Worm (Caenorhabditis elegans) whole organism, L2 larva: ENCODE data around the gene Y51B9A.5.
"Not testable (repeated sequence)": the region's sequence is repeated elsewhere in the genome, so short reads cannot be mapped to it uniquely, and the experiment has no call there.

Source experiments
- C34F6.9 ChIP-seq: fragments of 150-350 bp; optimal IDR thresholded peaks from 2 replicates; lab custom pipeline; 2014; ENCODE audit warnings: missing biosample characterization, missing genetic modification characterization
- F13H6.1 ChIP-seq: sonication (generic microtip); optimal IDR thresholded peaks from 2 replicates; lab custom pipeline; 2016; ENCODE audit warnings: missing genetic modification characterization, missing compliant biosample characterization
- alr-1 ChIP-seq: fragments of 150-350 bp; optimal IDR thresholded peaks from 2 replicates; lab custom pipeline; 2014; ENCODE audit warnings: missing biosample characterization, missing genetic modification characterization
- aly-2 ChIP-seq: fragments of 150-350 bp; optimal IDR thresholded peaks from 2 replicates; lab custom pipeline; 2014; ENCODE audit warnings: missing biosample characterization, missing genetic modification characterization
- ama-1 ChIP-seq: fragments of 150-350 bp; optimal IDR thresholded peaks from 2 replicates; lab custom pipeline; 2018; ENCODE audit warnings: inconsistent platforms
- ceh-16 ChIP-seq: fragments of 150-350 bp; optimal IDR thresholded peaks from 2 replicates; lab custom pipeline; 2014; ENCODE audit warnings: missing biosample characterization, missing genetic modification characterization
- crh-2 ChIP-seq: sonication (generic microtip); optimal IDR thresholded peaks from 2 replicates; lab custom pipeline; 2017; ENCODE audit warnings: missing biosample characterization, missing genetic modification characterization
- dmd-4 ChIP-seq: sonication (generic microtip); optimal IDR thresholded peaks from 2 replicates; lab custom pipeline; 2017; ENCODE audit warnings: missing biosample characterization, missing genetic modification characterization
- egl-27 ChIP-seq: sonication (generic microtip); optimal IDR thresholded peaks from 3 replicates; lab custom pipeline; 2017; ENCODE audit warnings: missing biosample characterization, missing genetic modification reagents, missing genetic modification characterization
- fos-1 ChIP-seq: fragments of 150-350 bp; optimal IDR thresholded peaks from 2 replicates; lab custom pipeline; 2014; ENCODE audit warnings: missing biosample characterization, missing genetic modification characterization
- gmeb-1 ChIP-seq: fragments of 150-350 bp; optimal IDR thresholded peaks from 2 replicates; lab custom pipeline; 2014; ENCODE audit warnings: missing biosample characterization, missing genetic modification characterization
- lsy-2 ChIP-seq, 2 experiments: fragments of 150-350 bp in 1 of 2; sonication (generic microtip) in 1 of 2; optimal IDR thresholded peaks; 2 replicates each; lab custom pipeline; 2014 to 2017; ENCODE audit warnings: missing biosample characterization in 2 of 2, missing genetic modification characterization in 2 of 2
- mab-5 ChIP-seq: fragments of 150-350 bp; optimal IDR thresholded peaks from 2 replicates; lab custom pipeline; 2014; ENCODE audit warnings: missing biosample characterization, missing genetic modification characterization
- mbf-1 ChIP-seq: sonication (generic microtip); optimal IDR thresholded peaks from 2 replicates; lab custom pipeline; 2017; ENCODE audit warnings: missing biosample characterization, missing genetic modification characterization
- mdl-1 ChIP-seq, 2 experiments: fragments of 150-350 bp in 1 of 2; sonication (generic microtip) in 1 of 2; optimal IDR thresholded peaks; 2 replicates each; lab custom pipeline; 2017; ENCODE audit warnings: missing biosample characterization in 2 of 2, missing genetic modification characterization in 2 of 2
- nhr-10 ChIP-seq: sonication (generic microtip); optimal IDR thresholded peaks from 2 replicates; lab custom pipeline; 2017; ENCODE audit warnings: missing biosample characterization, missing genetic modification characterization
- nhr-11 ChIP-seq: fragments of 150-350 bp; optimal IDR thresholded peaks from 2 replicates; lab custom pipeline; 2014; ENCODE audit warnings: missing biosample characterization, missing genetic modification characterization
- nhr-21 ChIP-seq: fragments of 150-350 bp; optimal IDR thresholded peaks from 2 replicates; lab custom pipeline; 2014; ENCODE audit warnings: missing biosample characterization, missing genetic modification characterization
- nhr-23 ChIP-seq: fragments of 150-350 bp; optimal IDR thresholded peaks from 2 replicates; lab custom pipeline; 2014; ENCODE audit warnings: missing biosample characterization, missing genetic modification reagents, missing genetic modification characterization
- nhr-237 ChIP-seq: fragments of 150-350 bp; optimal IDR thresholded peaks from 2 replicates; lab custom pipeline; 2014; ENCODE audit warnings: missing biosample characterization, missing genetic modification characterization
- nhr-25 ChIP-seq: fragments of 150-350 bp; sonication (generic microtip); optimal IDR thresholded peaks from 3 replicates; lab custom pipeline; 2014; ENCODE audit warnings: missing biosample characterization, missing genetic modification characterization
- nhr-77 ChIP-seq: fragments of 150-350 bp; optimal IDR thresholded peaks from 2 replicates; lab custom pipeline; 2014; ENCODE audit warnings: missing biosample characterization, missing genetic modification characterization
- sma-3 ChIP-seq: sonication (generic microtip); optimal IDR thresholded peaks from 2 replicates; lab custom pipeline; 2016; ENCODE audit warnings: missing genetic modification reagents, missing genetic modification characterization, missing compliant biosample characterization
- sma-9 ChIP-seq, 2 experiments: fragments of 150-350 bp in 1 of 2; sonication (generic microtip) in 1 of 2; optimal IDR thresholded peaks; 2 replicates each; lab custom pipeline; 2014 to 2016; ENCODE audit warnings: missing genetic modification characterization in 2 of 2, mild to moderate bottlenecking in 1 of 2, missing biosample characterization in 1 of 2, missing compliant biosample characterization in 1 of 2, missing genetic modification reagents in 1 of 2, moderate library complexity in 1 of 2
- snpc-4 ChIP-seq: fragments of 150-350 bp; optimal IDR thresholded peaks from 2 replicates; lab custom pipeline; 2014; ENCODE audit warnings: missing biosample characterization, missing genetic modification characterization
- unc-39 ChIP-seq: fragments of 150-350 bp; optimal IDR thresholded peaks from 2 replicates; lab custom pipeline; 2014; ENCODE audit warnings: missing biosample characterization, missing genetic modification characterization
- unc-55 ChIP-seq: fragments of 150-350 bp; sonication (generic microtip); optimal IDR thresholded peaks from 3 replicates; lab custom pipeline; 2014; ENCODE audit warnings: missing biosample characterization, missing genetic modification reagents, missing genetic modification characterization
- unc-62 ChIP-seq: fragments of 150-350 bp; optimal IDR thresholded peaks from 2 replicates; lab custom pipeline; 2014; ENCODE audit warnings: missing biosample characterization, missing genetic modification reagents, missing genetic modification characterization
- ztf-1 ChIP-seq: fragments of 200-800 bp; sonication (Bioruptor generic); conservative IDR thresholded peaks from 2 replicates; pipeline ENCODE4 v1.3.6; 2022; ENCODE audit warnings: missing genetic modification characterization, missing compliant biosample characterization
- ztf-11 ChIP-seq: sonication (generic microtip); optimal IDR thresholded peaks from 2 replicates; lab custom pipeline; 2017; ENCODE audit warnings: missing biosample characterization, missing genetic modification characterization
- ztf-4 ChIP-seq: fragments of 150-350 bp; optimal IDR thresholded peaks from 2 replicates; lab custom pipeline; 2014; ENCODE audit warnings: missing biosample characterization, missing genetic modification characterization

The Y51B9A.5 gene

DNA sequence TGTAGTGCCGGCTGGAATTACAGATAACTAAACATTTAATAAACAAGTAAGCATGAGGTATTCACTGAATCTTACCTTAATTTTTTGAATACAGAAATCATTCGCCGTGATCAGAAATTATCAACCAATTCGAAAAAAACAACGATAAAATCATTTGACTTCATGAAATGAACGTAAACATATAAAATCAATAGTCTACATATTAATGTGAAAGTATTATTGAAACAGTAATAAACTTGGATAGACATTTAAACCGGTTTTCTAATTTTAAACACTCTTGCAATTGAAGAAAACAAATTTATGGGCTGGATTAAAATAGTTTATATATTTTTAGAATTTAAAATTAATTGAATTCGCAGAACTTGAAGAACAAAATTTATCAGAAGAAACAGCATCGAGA, 37.9 kb downstream of the Y51B9A.5 start, which contains the start of gene chil-16:
TSS of gene chil-16 (minus strand) at position 101 of the 400 bp plus-strand sequence.
- TF ChIP-seq sma-9 (GFP tag; optimal IDR thresholded peaks at IDR 0.05; lab: Kevin White, UChicago) (no peak), sma-9 (tag; optimal IDR thresholded peaks at IDR 0.05; lab: Kevin White, UChicago) (no peak), unc-39 (tag; lab: Kevin White, UChicago) (no peak), dmd-4 (tag; lab: Kevin White, UChicago) (no peak), ztf-1 (GFP tag; lab: Robert Waterston, UW) (no peak), fos-1 (tag; lab: Kevin White, UChicago) (no peak), aly-2 (tag; lab: Kevin White, UChicago) (no peak)
- TF ChIP-seq, all 48 proteins: peak for 0

DNA sequence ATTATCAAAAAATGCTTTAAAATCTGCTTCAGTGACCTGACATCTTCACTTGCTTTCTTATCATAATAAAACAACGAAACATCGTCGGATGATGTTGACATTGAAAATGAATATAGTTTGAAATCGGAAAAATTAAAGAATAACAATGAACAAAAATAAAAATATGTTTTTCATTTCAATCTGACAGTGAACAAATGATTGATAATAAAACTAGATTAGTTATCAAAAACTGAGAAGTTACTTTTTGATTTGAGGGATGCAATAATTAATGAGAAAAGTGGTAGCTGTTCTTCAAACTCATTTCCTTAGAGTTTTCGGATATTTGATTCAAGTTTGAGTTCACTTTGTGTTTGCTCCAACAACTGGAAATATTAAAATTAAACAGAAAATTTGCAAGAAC, 39.6 kb downstream of the Y51B9A.5 start, which contains the start of gene chil-15:
TSS of gene chil-15 (minus strand) at position 101 of the 400 bp plus-strand sequence.
- TF ChIP-seq snpc-4 (tag; lab: Kevin White, UChicago) (no peak), lsy-2 (tag; optimal IDR thresholded peaks at IDR 0.05; lab: Kevin White, UChicago) (no peak)
- TF ChIP-seq, all 48 proteins: peak for 0

DNA sequence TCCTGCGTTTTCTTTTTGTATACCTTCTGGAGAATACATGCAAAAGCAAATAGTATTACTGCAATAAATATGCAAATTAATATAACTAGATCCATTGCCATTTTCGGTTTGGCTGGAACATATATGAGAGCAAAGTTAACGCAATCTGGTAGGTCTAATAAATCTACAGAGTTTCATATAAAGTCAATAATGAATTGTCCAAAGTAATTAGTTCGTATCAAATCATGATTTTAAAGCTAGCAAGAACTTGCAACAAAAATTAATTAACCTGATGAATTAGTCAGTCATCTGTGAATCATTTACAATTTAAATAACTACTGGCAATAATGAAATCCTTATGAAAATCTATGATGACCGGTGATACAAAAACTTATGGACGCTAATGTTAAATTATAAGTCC, 41.4 kb downstream of the Y51B9A.5 start, which contains the start of gene R09D1.13:
TSS of gene R09D1.13 (minus strand) at position 101 of the 400 bp plus-strand sequence.
- TF ChIP-seq ama-1, result no peak
- TF ChIP-seq sma-9 (GFP tag; optimal IDR thresholded peaks at IDR 0.05; lab: Kevin White, UChicago), result no peak
- no peak for TF ChIP-seq sma-9 (tag; optimal IDR thresholded peaks at IDR 0.05; lab: Kevin White, UChicago)
- no peak for TF ChIP-seq nhr-10 (tag; lab: Kevin White, UChicago)
- no peak for TF ChIP-seq mdl-1 (tag; optimal IDR thresholded peaks at IDR 0.05; lab: Kevin White, UChicago)
- no peak for TF ChIP-seq nhr-21 (tag; lab: Kevin White, UChicago)
- TF ChIP-seq ztf-1 (GFP tag; lab: Robert Waterston, UW), result no peak
- no peak for TF ChIP-seq nhr-77 (tag; lab: Kevin White, UChicago)
- TF ChIP-seq unc-62 (GFP tag; lab: Kevin White, UChicago), result no peak
- TF ChIP-seq crh-2 (tag; lab: Kevin White, UChicago), result no peak
- no peak for TF ChIP-seq dmd-4 (tag; lab: Kevin White, UChicago)
- no peak for TF ChIP-seq nhr-25 (tag; lab: Kevin White, UChicago)
- no peak for TF ChIP-seq nhr-237 (tag; lab: Kevin White, UChicago)
- TF ChIP-seq F13H6.1 (tag; lab: Kevin White, UChicago), result no peak
- TF ChIP-seq, all 48 proteins: peak for 0

DNA sequence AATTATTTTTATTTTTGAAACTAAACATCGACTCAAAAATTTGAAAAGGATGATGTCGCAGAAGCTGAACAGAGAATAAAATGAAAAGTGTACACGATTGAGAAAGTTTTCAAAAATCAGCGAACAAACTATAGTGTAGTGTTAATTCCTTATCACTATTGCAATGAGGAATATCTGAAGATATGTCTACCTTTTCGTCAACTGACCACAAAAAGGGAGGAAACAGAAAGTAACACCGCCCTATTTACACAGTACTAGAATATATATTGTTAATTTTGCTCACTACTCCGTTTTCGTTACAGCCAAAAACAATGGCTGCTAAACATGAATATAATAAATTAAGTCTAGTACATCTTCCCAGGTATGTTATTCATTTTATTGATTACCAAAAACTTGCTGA, 44.0 kb downstream of the Y51B9A.5 start, which contains the start of gene chil-18:
TSS of gene chil-18 (plus strand) at position 301 of the 400 bp plus-strand sequence.
- TF ChIP-seq crh-2 (tag; lab: Kevin White, UChicago) (no peak), nhr-11 (tag; lab: Kevin White, UChicago) (no peak)

DNA sequence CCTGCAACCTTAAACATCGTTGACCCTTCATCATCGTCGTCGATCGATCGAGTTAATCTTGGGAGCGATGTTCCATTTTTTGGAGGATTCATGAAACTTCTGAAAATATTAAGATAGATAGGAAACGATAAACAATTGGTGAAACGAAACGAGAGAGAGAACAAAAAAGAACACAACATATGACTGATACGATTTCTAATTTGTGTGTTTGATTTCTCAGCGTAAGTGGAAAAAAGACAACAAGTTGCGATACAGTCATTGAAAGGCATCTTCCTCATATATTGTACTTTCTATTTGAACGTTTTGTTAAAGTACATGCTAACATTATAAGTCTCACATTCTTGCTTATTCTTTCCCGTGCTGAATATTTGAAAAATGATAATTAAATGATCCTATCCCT, 48.2 kb downstream of the Y51B9A.5 start, which contains the start of gene R09D1.12:
TSS of gene R09D1.12 (minus strand) at position 101 of the 400 bp plus-strand sequence.
- not testable (repeated sequence) for TF ChIP-seq nhr-10 (tag; lab: Kevin White, UChicago); alr-1; mab-5 (tag; lab: Kevin White, UChicago)

DNA sequence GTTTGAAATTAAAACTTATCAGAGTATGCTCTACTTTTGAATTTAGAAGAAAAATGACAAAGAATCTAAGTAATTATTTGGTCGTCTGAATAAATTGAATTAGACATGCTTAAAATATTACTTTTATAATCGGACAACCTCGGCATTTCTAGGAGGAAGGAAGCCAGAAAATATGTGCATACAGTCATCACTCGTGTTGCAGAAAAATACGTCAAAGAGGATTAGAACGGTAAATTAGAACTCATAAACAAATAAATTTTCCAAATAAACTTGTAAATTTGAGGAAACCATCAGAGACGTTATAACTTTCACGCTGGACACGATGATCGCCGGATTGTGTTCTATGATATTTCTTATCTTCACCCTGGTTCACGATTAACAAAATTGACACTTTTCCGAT, 50.4 kb downstream of the Y51B9A.5 start, which contains the start of gene chil-19:
TSS of gene chil-19 (minus strand) at position 101 of the 400 bp plus-strand sequence.
- TF ChIP-seq nhr-25 (tag; lab: Kevin White, UChicago) (no peak), egl-27 (tag; lab: Kevin White, UChicago) (no peak), sma-3 (no peak), ztf-11 (tag; lab: Kevin White, UChicago) (no peak), nhr-23 (tag; lab: Kevin White, UChicago) (no peak), nhr-11 (tag; lab: Kevin White, UChicago) (no peak), mbf-1 (no peak), unc-55 (GFP tag; lab: Kevin White, UChicago) (no peak), C34F6.9 (tag; lab: Kevin White, UChicago) (no peak), mdl-1 (tag; optimal IDR thresholded peaks at IDR 0.05; lab: Kevin White, UChicago) (no peak), fos-1 (tag; lab: Kevin White, UChicago) (no peak), gmeb-1 (tag; lab: Kevin White, UChicago) (no peak), ceh-16 (tag; lab: Kevin White, UChicago) (no peak), dmd-4 (tag; lab: Kevin White, UChicago) (no peak), alr-1 (no peak), nhr-237 (tag; lab: Kevin White, UChicago) (no peak), ztf-4 (tag; lab: Kevin White, UChicago) (no peak), F13H6.1 (tag; lab: Kevin White, UChicago) (no peak)
